Worm (Caenorhabditis elegans) whole organism, L3 larva: ENCODE results near the gene jtr-1.

Experiments
- aly-2 ChIP-seq: fragments of 150-350 bp; optimal IDR thresholded peaks from 2 replicates; lab custom pipeline; 2014; ENCODE audit warnings: missing biosample characterization, missing genetic modification characterization
- ceh-16 ChIP-seq: sonication (generic microtip); optimal IDR thresholded peaks from 2 replicates; lab custom pipeline; 2017; ENCODE audit warnings: missing biosample characterization, missing genetic modification characterization
- elt-2 ChIP-seq: sonication (generic microtip); optimal IDR thresholded peaks from 2 replicates; lab custom pipeline; 2016; ENCODE audit warnings: missing genetic modification reagents, mild to moderate bottlenecking, missing genetic modification characterization, missing compliant biosample characterization
- elt-3 ChIP-seq, 3 experiments: fragments of 150-350 bp in 1 of 3; sonication (generic microtip) in 2 of 3; optimal IDR thresholded peaks; 2 replicates in 2 of 3; 4 replicates in 1 of 3; lab custom pipeline; 2014 to 2017; ENCODE audit warnings: missing biosample characterization in 3 of 3, missing genetic modification characterization in 3 of 3
- lin-15B ChIP-seq: fragments of 150-350 bp; optimal IDR thresholded peaks from 2 replicates; lab custom pipeline; 2014; ENCODE audit warnings: missing biosample characterization, missing genetic modification characterization
- nfya-1 ChIP-seq: sonication (generic microtip); optimal IDR thresholded peaks from 2 replicates; lab custom pipeline; 2017; ENCODE audit warnings: missing genetic modification characterization, mild to moderate bottlenecking, missing compliant biosample characterization, antibody characterized with exemption, moderate library complexity; ENCODE audit not compliant: insufficient read depth
- nhr-25 ChIP-seq: sonication (generic microtip); optimal IDR thresholded peaks from 2 replicates; lab custom pipeline; 2017; ENCODE audit warnings: missing biosample characterization, missing genetic modification characterization
- nhr-28 ChIP-seq: fragments of 150-350 bp; optimal IDR thresholded peaks from 2 replicates; lab custom pipeline; 2014; ENCODE audit warnings: missing biosample characterization, missing genetic modification characterization
- pha-4 ChIP-seq: fragments of 150-350 bp; optimal IDR thresholded peaks from 2 replicates; lab custom pipeline; 2014; ENCODE audit warnings: missing biosample characterization, missing genetic modification reagents, missing genetic modification characterization
- unc-62 ChIP-seq: fragments of 150-350 bp; sonication (generic microtip); optimal IDR thresholded peaks from 4 replicates; lab custom pipeline; 2014; ENCODE audit warnings: missing biosample characterization, missing genetic modification reagents, missing genetic modification characterization

DNA sequence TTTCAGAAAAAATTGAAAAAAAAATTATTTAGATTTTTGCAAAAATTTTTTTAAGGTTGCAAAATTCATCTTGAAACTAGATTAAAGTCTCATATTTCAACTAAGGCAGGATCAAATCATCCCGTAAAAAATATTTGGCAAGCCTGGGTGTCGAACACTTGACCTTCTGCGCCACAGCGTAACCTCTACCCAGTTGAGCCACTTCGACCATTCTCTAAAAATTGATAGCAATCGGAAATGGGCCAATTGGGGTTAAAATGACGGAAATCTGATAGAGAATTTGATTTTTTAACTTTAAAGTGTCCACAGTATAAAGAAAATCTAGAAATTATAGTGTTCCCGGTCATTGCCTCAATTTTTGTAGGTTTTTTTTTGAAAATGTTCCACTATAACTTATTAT, 30.6 kb upstream of the jtr-1 start:
- no peak for TF ChIP-seq lin-15B (tag; lab: Kevin White, UChicago)
- no peak for TF ChIP-seq nfya-1 (tag; lab: Kevin White, UChicago)
- no peak for TF ChIP-seq nhr-25 (tag; lab: Kevin White, UChicago)
- no peak for TF ChIP-seq pha-4 (tag; lab: Kevin White, UChicago)
- TF ChIP-seq elt-2 = no peak
- no peak for TF ChIP-seq aly-2
- no peak for TF ChIP-seq nhr-28 (tag; lab: Kevin White, UChicago)
- no peak for TF ChIP-seq ceh-16 (tag; lab: Kevin White, UChicago)
- TF ChIP-seq unc-62 (GFP tag; lab: Kevin White, UChicago) = no peak
- TF ChIP-seq elt-3 (tag; optimal IDR thresholded peaks at IDR 0.05; lab: Kevin White, UChicago) = no peak
